Fruit fly (Drosophila melanogaster) whole organism, pupa: ENCODE results near the gene IscU.

Experiments
- CG32121 ChIP-seq: fragments of 200-800 bp; sonication (Bioruptor generic); IDR thresholded peaks from 2 replicates; pipeline ENCODE4 v1.3.6; 2022; ENCODE audit warnings: missing biosample characterization, missing genetic modification characterization
- CG4496 ChIP-seq: fragments of 200-800 bp; sonication (Bioruptor generic); IDR thresholded peaks from 3 replicates; pipeline ENCODE4 v1.3.6; 2022; ENCODE audit warnings: missing biosample characterization, missing genetic modification characterization
- EcR ChIP-seq: fragments of 200-800 bp; sonication (Bioruptor generic); optimal IDR thresholded peaks from 3 replicates; lab custom pipeline; 2019; ENCODE audit warnings: missing biosample characterization, missing genetic modification characterization, mild to moderate bottlenecking, moderate library complexity, missing genetic modification reagents
- Pif1A ChIP-seq: fragments of 200-800 bp; sonication (Bioruptor generic); optimal IDR thresholded peaks from 3 replicates; lab custom pipeline; 2016; ENCODE audit warnings: missing biosample characterization, missing genetic modification characterization
- fd96Ca ChIP-seq: fragments of 200-800 bp; sonication (Bioruptor generic); IDR thresholded peaks from 3 replicates; pipeline ENCODE4 v1.3.6; 2022; ENCODE audit warnings: missing biosample characterization, missing genetic modification characterization

DNA sequence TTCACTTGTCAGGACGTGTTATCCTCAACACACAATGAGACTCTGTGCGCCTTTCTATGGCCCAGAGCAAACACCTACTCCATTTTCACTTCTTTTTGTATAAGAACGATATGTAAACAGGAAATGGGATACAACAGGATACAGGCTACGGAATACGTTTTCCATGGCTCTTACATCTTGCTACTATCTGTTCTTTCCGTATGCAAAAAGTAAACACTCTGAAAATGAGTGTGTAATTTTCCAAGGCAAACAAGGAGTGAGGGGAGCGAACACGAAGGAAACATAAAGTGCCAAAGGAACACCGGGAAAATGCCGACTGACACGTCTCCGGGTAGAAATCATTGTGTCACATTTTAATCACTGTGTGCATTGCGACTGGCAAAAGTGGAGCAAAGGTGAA, 26.6 kb upstream of the IscU start:
- TF ChIP-seq fd96Ca (no peak), CG32121 (GFP tag; lab: Robert Waterston, UW) (no peak), CG4496 (GFP tag; lab: Robert Waterston, UW) (no peak), EcR (no peak), Pif1A (GFP tag; lab: Kevin White, UChicago) (no peak)
